Worm (Caenorhabditis elegans) whole organism, L3 larva: ENCODE measurements around the gene cyp-33D1.

Experiments
- aly-2 ChIP-seq: fragments of 150-350 bp; optimal IDR thresholded peaks from 2 replicates; lab custom pipeline; 2014; ENCODE audit warnings: missing biosample characterization, missing genetic modification characterization
- ama-1 ChIP-seq: fragments of 150-350 bp; optimal IDR thresholded peaks from 2 replicates; lab custom pipeline; 2018
- ceh-82 ChIP-seq: fragments of 150-350 bp; optimal IDR thresholded peaks from 2 replicates; lab custom pipeline; 2014; ENCODE audit warnings: missing biosample characterization, missing genetic modification characterization
- egl-5 ChIP-seq: fragments of 150-350 bp; optimal IDR thresholded peaks from 2 replicates; lab custom pipeline; 2017; ENCODE audit warnings: missing biosample characterization, missing genetic modification reagents, missing genetic modification characterization, inconsistent platforms
- elt-2 ChIP-seq: sonication (generic microtip); optimal IDR thresholded peaks from 2 replicates; lab custom pipeline; 2016; ENCODE audit warnings: missing genetic modification reagents, mild to moderate bottlenecking, missing genetic modification characterization, missing compliant biosample characterization
- fkh-2 ChIP-seq: fragments of 150-350 bp; optimal IDR thresholded peaks from 2 replicates; lab custom pipeline; 2014; ENCODE audit warnings: missing biosample characterization, missing genetic modification reagents, missing genetic modification characterization
- mml-1 ChIP-seq: fragments of 150-350 bp; sonication (generic microtip); optimal IDR thresholded peaks from 3 replicates; lab custom pipeline; 2014; ENCODE audit warnings: missing biosample characterization, missing genetic modification characterization
- nhr-237 ChIP-seq: fragments of 150-350 bp; optimal IDR thresholded peaks from 2 replicates; lab custom pipeline; 2014; ENCODE audit warnings: missing biosample characterization, missing genetic modification characterization
- nhr-77 ChIP-seq: fragments of 150-350 bp; optimal IDR thresholded peaks from 2 replicates; lab custom pipeline; 2014; ENCODE audit warnings: missing biosample characterization, missing genetic modification characterization
- tbx-2 ChIP-seq: sonication (generic microtip); optimal IDR thresholded peaks from 2 replicates; lab custom pipeline; 2016; ENCODE audit warnings: mild to moderate bottlenecking, missing genetic modification characterization, missing compliant biosample characterization
- unc-39 ChIP-seq: sonication (generic microtip); optimal IDR thresholded peaks from 4 replicates; lab custom pipeline; 2017; ENCODE audit warnings: missing biosample characterization, missing genetic modification characterization
- unc-62 ChIP-seq: fragments of 150-350 bp; sonication (generic microtip); optimal IDR thresholded peaks from 4 replicates; lab custom pipeline; 2014; ENCODE audit warnings: missing biosample characterization, missing genetic modification reagents, missing genetic modification characterization

DNA sequence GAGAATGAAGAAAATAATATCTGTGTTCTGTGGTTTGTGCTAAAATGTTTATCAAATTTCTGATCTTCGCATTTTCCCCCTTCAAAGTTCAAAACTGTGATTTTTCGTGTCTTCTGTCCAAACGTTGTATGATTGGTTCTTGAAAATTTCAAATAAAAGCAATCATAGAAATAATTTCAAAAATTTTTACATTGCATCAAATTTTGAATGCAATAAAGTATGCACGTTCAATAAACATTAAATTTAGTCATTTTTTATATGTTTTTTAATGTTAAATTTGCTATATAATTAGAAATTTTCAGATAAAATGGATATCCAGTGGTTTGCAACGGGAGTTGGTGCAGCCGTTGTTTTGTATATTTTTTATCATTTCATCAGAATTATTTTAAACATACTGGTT is 48.4 kb upstream of the cyp-33D1 start, which contains the start of gene stdh-2:
- TF ChIP-seq aly-2 (tag; lab: Kevin White, UChicago) (no peak), unc-39 (tag; lab: Kevin White, UChicago) (no peak), nhr-77 (no peak), fkh-2 (tag; lab: Kevin White, UChicago) (no peak), mml-1 (tag; lab: Kevin White, UChicago) (no peak), elt-2 (no peak), egl-5 (tag; lab: Kevin White, UChicago) (no peak), ceh-82 (tag; lab: Kevin White, UChicago) (no peak), nhr-237 (tag; lab: Kevin White, UChicago) (no peak), ama-1 (lab: Kevin White, UChicago) (no peak), unc-62 (GFP tag; lab: Kevin White, UChicago) (no peak), tbx-2 (no peak)
